Worm (Caenorhabditis elegans): Measurements from ENCODE around the gene C27D6.15.

DNA sequence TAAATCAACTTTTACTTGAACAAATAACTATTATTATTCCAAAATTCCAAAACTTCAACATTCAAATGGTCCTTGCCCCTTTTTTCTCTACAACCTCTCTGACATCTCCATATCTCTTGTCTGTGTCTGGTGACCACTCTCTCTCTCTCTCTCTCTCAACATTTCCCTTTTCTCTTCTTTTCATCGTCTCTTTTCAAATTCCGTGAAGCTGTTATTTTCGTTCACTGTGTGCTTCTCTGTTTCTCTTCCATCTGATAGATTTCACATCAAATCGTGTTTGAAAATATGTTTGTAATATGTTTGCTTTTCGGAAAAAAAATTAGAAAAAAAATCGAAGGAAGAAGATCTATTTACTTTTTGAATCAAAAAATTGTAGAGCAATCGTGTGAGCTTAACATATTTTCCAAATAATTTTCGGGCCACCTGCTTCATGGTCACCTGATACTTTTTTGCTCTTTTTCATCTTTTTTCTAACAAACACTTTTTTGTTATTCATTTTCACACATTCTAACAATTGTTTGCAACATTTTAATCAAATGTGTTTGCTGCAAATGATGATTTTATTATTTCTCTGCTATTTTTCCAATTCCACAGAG lies 29.4 kb downstream of the C27D6.15 start:
- TF ChIP-seq egl-27 (tag; optimal IDR thresholded peaks at IDR 0.05) = no peak
- TF ChIP-seq ama-1 (optimal IDR thresholded peaks at IDR 0.05) = peak; percentile 58
- no peak for TF ChIP-seq nhr-21 (tag; optimal IDR thresholded peaks at IDR 0.05)
- no peak for TF ChIP-seq Y55F3AM.14 (GFP tag; optimal IDR thresholded peaks at IDR 0.05)
- peak; percentile 6 for TF ChIP-seq snpc-4 (tag; optimal IDR thresholded peaks at IDR 0.05)
- TF ChIP-seq nhr-77 (tag; optimal IDR thresholded peaks at IDR 0.05) = no peak
- TF ChIP-seq nhr-129 (tag; optimal IDR thresholded peaks at IDR 0.05) = peak; percentile 55
- TF ChIP-seq mab-5 (tag; optimal IDR thresholded peaks at IDR 0.05) = no peak
- no peak for TF ChIP-seq ztf-4 (tag; optimal IDR thresholded peaks at IDR 0.05)
- TF ChIP-seq nhr-237 (tag; optimal IDR thresholded peaks at IDR 0.05) = no peak
- TF ChIP-seq nhr-6 (tag; optimal IDR thresholded peaks at IDR 0.05) = peak; percentile 51
- no peak for TF ChIP-seq unc-62 (GFP tag; optimal IDR thresholded peaks at IDR 0.05)
- TF ChIP-seq skn-1 (tag; optimal IDR thresholded peaks at IDR 0.05) = no peak
- no peak for TF ChIP-seq sem-4 (tag; optimal IDR thresholded peaks at IDR 0.05)
